Worm (Caenorhabditis elegans): ENCODE data around the gene C01G10.9.

DNA sequence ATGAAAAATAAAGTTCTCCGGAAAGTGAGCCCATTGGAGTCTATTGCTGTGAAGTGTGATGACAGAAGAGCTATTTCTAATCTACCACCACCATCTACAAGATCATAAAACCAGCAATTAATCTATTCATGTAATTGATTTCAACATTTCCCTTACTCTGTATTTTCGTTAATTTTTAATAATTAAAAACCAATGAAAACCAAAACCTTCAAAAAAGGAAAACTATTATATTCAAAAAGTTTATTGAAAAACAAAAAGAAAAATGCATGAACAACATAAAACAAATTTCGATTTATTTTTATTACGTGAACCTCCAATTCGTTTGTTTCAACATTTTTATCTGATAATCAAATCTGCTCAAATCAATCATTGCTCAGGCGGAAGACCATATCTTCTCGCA is 17.1 kb downstream of the C01G10.9 start, which contains the start of gene C01G10.1:
- TF ChIP-seq W03F9.2 (tag; optimal IDR thresholded peaks at IDR 0.05) (no peak), him-1 (tag; optimal IDR thresholded peaks at IDR 0.05) (no peak)

Data from whole organism, L4/young adult.